Fruit fly (Drosophila melanogaster) whole organism, prepupa: ENCODE data around the gene HDAC1.

ENCODE experiments used
- CG10631 ChIP-seq: fragments of 200-800 bp; sonication (Bioruptor generic); optimal IDR thresholded peaks from 2 replicates; lab custom pipeline; 2016; ENCODE audit warnings: missing biosample characterization, missing genetic modification characterization
- CG10669 ChIP-seq: fragments of 200-800 bp; sonication (Bioruptor generic); optimal IDR thresholded peaks from 3 replicates; lab custom pipeline; 2018; ENCODE audit warnings: missing biosample characterization, mild to moderate bottlenecking, missing genetic modification characterization, moderate library complexity
- CG11294 ChIP-seq: fragments of 200-800 bp; sonication (Bioruptor generic); IDR thresholded peaks from 2 replicates; pipeline ENCODE4 v1.3.6; 2022; ENCODE audit warnings: missing biosample characterization, missing genetic modification characterization
- CG11762 ChIP-seq: fragments of 200-800 bp; sonication (Bioruptor generic); optimal IDR thresholded peaks from 3 replicates; lab custom pipeline; 2016; ENCODE audit warnings: missing biosample characterization, missing genetic modification characterization; ENCODE audit not compliant: insufficient read depth
- CG11902 ChIP-seq: fragments of 200-800 bp; sonication (Bioruptor generic); optimal IDR thresholded peaks from 3 replicates; lab custom pipeline; 2016; ENCODE audit warnings: missing biosample characterization, missing genetic modification characterization
- CG16779 ChIP-seq: fragments of 200-800 bp; sonication (Bioruptor generic); optimal IDR thresholded peaks from 3 replicates; lab custom pipeline; 2017; ENCODE audit warnings: missing biosample characterization, mild to moderate bottlenecking, missing genetic modification characterization
- CG31627 ChIP-seq: fragments of 200-800 bp; sonication (Bioruptor generic); optimal IDR thresholded peaks from 3 replicates; lab custom pipeline; 2016; ENCODE audit warnings: missing biosample characterization, missing genetic modification characterization
- CG32006 ChIP-seq: fragments of 200-800 bp; sonication (Bioruptor generic); optimal IDR thresholded peaks from 3 replicates; lab custom pipeline; 2017; ENCODE audit warnings: missing biosample characterization, mild to moderate bottlenecking, missing genetic modification characterization
- CG34406 ChIP-seq: fragments of 200-800 bp; sonication (Bioruptor generic); optimal IDR thresholded peaks from 3 replicates; lab custom pipeline; 2016; ENCODE audit warnings: missing biosample characterization, missing genetic modification characterization
- CG4318 ChIP-seq: fragments of 200-800 bp; sonication (Bioruptor generic); optimal IDR thresholded peaks from 3 replicates; lab custom pipeline; 2017; ENCODE audit warnings: missing biosample characterization, mild to moderate bottlenecking, missing genetic modification characterization
- CG6163 ChIP-seq: fragments of 200-800 bp; sonication (Bioruptor generic); IDR thresholded peaks from 3 replicates; pipeline ENCODE4 v1.3.6; 2022; ENCODE audit warnings: missing biosample characterization, missing genetic modification characterization
- CG6276 ChIP-seq: fragments of 200-800 bp; sonication (Bioruptor generic); optimal IDR thresholded peaks from 2 replicates; lab custom pipeline; 2017; ENCODE audit warnings: missing biosample characterization, mild to moderate bottlenecking, missing genetic modification characterization
- CG6854 ChIP-seq: fragments of 200-800 bp; sonication (Bioruptor generic); optimal IDR thresholded peaks from 2 replicates; lab custom pipeline; 2017; ENCODE audit warnings: missing biosample characterization, mild to moderate bottlenecking, missing genetic modification characterization
- CG7368 ChIP-seq: fragments of 200-800 bp; sonication (Bioruptor generic); optimal IDR thresholded peaks from 3 replicates; lab custom pipeline; 2016; ENCODE audit warnings: missing biosample characterization, missing genetic modification characterization
- CG8119 ChIP-seq: fragments of 200-800 bp; sonication (Bioruptor generic); IDR thresholded peaks from 3 replicates; pipeline ENCODE4 v1.3.6; 2022; ENCODE audit warnings: missing biosample characterization, missing genetic modification characterization
- CG8319 ChIP-seq: fragments of 200-800 bp; sonication (Bioruptor generic); optimal IDR thresholded peaks from 3 replicates; lab custom pipeline; 2016; ENCODE audit warnings: missing biosample characterization, missing genetic modification characterization
- CG9139 ChIP-seq: fragments of 200-800 bp; sonication (Bioruptor generic); optimal IDR thresholded peaks from 3 replicates; lab custom pipeline; 2017; ENCODE audit warnings: missing biosample characterization, mild to moderate bottlenecking, missing genetic modification characterization
- Eip75B ChIP-seq: fragments of 200-800 bp; sonication (Bioruptor generic); optimal IDR thresholded peaks from 3 replicates; lab custom pipeline; 2016; ENCODE audit warnings: missing biosample characterization, missing genetic modification characterization
- Eip78C ChIP-seq: fragments of 200-800 bp; sonication (Bioruptor generic); peaks from one replicate; lab custom pipeline; 2016; ENCODE audit warnings: missing biosample characterization, missing genetic modification characterization
- Ets21C ChIP-seq: fragments of 200-800 bp; sonication (Bioruptor generic); optimal IDR thresholded peaks from 3 replicates; lab custom pipeline; 2016; ENCODE audit warnings: missing biosample characterization, missing genetic modification characterization
- Ets96B ChIP-seq: fragments of 200-800 bp; optimal IDR thresholded peaks from 2 replicates; lab custom pipeline; 2019; ENCODE audit warnings: missing biosample characterization, mild to moderate bottlenecking, missing genetic modification characterization, moderate library complexity
- Gug ChIP-seq: fragments of 200-800 bp; sonication (Bioruptor generic); IDR thresholded peaks from 2 replicates; pipeline ENCODE4 v1.3.6; 2022; ENCODE audit warnings: missing biosample characterization, missing genetic modification characterization
- Hr38 ChIP-seq: sonication (Bioruptor generic); optimal IDR thresholded peaks from 2 replicates; lab custom pipeline; 2016; ENCODE audit warnings: missing biosample characterization, missing genetic modification characterization
- Hr39 ChIP-seq: fragments of 200-800 bp; sonication (Bioruptor generic); optimal IDR thresholded peaks from 2 replicates; lab custom pipeline; 2016; ENCODE audit warnings: missing biosample characterization, missing genetic modification characterization
- Hr4 ChIP-seq: fragments of 200-800 bp; sonication (Bioruptor generic); optimal IDR thresholded peaks from 3 replicates; lab custom pipeline; 2016; ENCODE audit warnings: missing biosample characterization, missing genetic modification characterization
- Lpt ChIP-seq: fragments of 200-800 bp; sonication (Bioruptor generic); optimal IDR thresholded peaks from 3 replicates; lab custom pipeline; 2016; ENCODE audit warnings: missing biosample characterization, missing genetic modification characterization
- Met ChIP-seq: fragments of 200-800 bp; sonication (Bioruptor generic); optimal IDR thresholded peaks from 3 replicates; lab custom pipeline; 2016; ENCODE audit warnings: missing biosample characterization, missing genetic modification characterization
- OdsH ChIP-seq: fragments of 200-800 bp; sonication (Bioruptor generic); optimal IDR thresholded peaks from 3 replicates; lab custom pipeline; 2016; ENCODE audit warnings: missing biosample characterization, missing genetic modification characterization
- Smox ChIP-seq: fragments of 200-800 bp; sonication (Bioruptor generic); optimal IDR thresholded peaks from 3 replicates; lab custom pipeline; 2016; ENCODE audit warnings: missing biosample characterization, missing genetic modification characterization
- Sox15 ChIP-seq: fragments of 200-800 bp; sonication (Bioruptor generic); optimal IDR thresholded peaks from 3 replicates; lab custom pipeline; 2016; ENCODE audit warnings: missing biosample characterization, missing genetic modification characterization
- dac ChIP-seq: fragments of 200-800 bp; sonication (Bioruptor generic); optimal IDR thresholded peaks from 2 replicates; lab custom pipeline; 2017; ENCODE audit warnings: missing biosample characterization, mild to moderate bottlenecking, missing genetic modification characterization
- dsx ChIP-seq: fragments of 200-800 bp; optimal IDR thresholded peaks from 3 replicates; lab custom pipeline; 2019; ENCODE audit warnings: missing biosample characterization, mild to moderate bottlenecking, missing genetic modification characterization, moderate library complexity; ENCODE audit not compliant: poor library complexity, severe bottlenecking
- eg ChIP-seq: fragments of 200-800 bp; sonication (Bioruptor generic); IDR thresholded peaks from 3 replicates; pipeline ENCODE4 v1.3.6; 2022; ENCODE audit warnings: missing biosample characterization, missing genetic modification characterization
- esn ChIP-seq: fragments of 200-800 bp; sonication (Bioruptor generic); optimal IDR thresholded peaks from 2 replicates; lab custom pipeline; 2016; ENCODE audit warnings: missing biosample characterization, mild to moderate bottlenecking, missing genetic modification characterization, moderate library complexity
- fd59A ChIP-seq: fragments of 200-800 bp; sonication (Bioruptor generic); optimal IDR thresholded peaks from 2 replicates; lab custom pipeline; 2017; ENCODE audit warnings: missing biosample characterization, mild to moderate bottlenecking, missing genetic modification characterization, missing genetic modification reagents
- fkh ChIP-seq: fragments of 200-800 bp; sonication (Bioruptor generic); optimal IDR thresholded peaks from 3 replicates; lab custom pipeline; 2017; ENCODE audit warnings: missing biosample characterization, mild to moderate bottlenecking, missing genetic modification characterization, moderate library complexity
- lz ChIP-seq: fragments of 200-800 bp; sonication (Bioruptor generic); optimal IDR thresholded peaks from 3 replicates; lab custom pipeline; 2016; ENCODE audit warnings: missing biosample characterization, missing genetic modification characterization
- net ChIP-seq: fragments of 200-800 bp; sonication (Bioruptor generic); optimal IDR thresholded peaks from 3 replicates; lab custom pipeline; 2016; ENCODE audit warnings: missing biosample characterization, missing genetic modification characterization
- spab ChIP-seq: fragments of 200-800 bp; sonication (Bioruptor generic); optimal IDR thresholded peaks from 2 replicates; lab custom pipeline; 2017; ENCODE audit warnings: missing biosample characterization, mild to moderate bottlenecking, missing genetic modification characterization, missing genetic modification reagents
- ss ChIP-seq, 2 experiments: fragments of 200-800 bp; sonication (Bioruptor generic); optimal IDR thresholded peaks; 2 replicates in 1 of 2; 3 replicates in 1 of 2; lab custom pipeline; 2017 to 2018; ENCODE audit warnings: mild to moderate bottlenecking in 2 of 2, missing biosample characterization in 2 of 2, missing genetic modification characterization in 2 of 2, moderate library complexity in 1 of 2
- svp ChIP-seq: fragments of 200-800 bp; sonication (Bioruptor generic); peaks from one replicate; lab custom pipeline; 2016; ENCODE audit warnings: missing biosample characterization, missing genetic modification characterization
- vri ChIP-seq: fragments of 200-800 bp; sonication (Bioruptor generic); optimal IDR thresholded peaks from 3 replicates; lab custom pipeline; 2016; ENCODE audit warnings: missing biosample characterization, mild to moderate bottlenecking, missing genetic modification characterization

HDAC1 gene

dm6 chr3L:4647976-4648375, 21.4 kb downstream of the HDAC1 start, which contains the start of gene TTLL1B:
Gene TTLL1B, plus strand, starts transcription at chr3L:4648276.
- no peak for TF ChIP-seq spab (GFP tag; lab: Kevin White, UChicago)
- TF ChIP-seq lz (GFP tag; lab: Kevin White, UChicago) = no peak
- no peak for TF ChIP-seq Eip78C (GFP tag; lab: Kevin White, UChicago)
- TF ChIP-seq CG34406 = no peak
- no peak for TF ChIP-seq Smox (GFP tag; lab: Kevin White, UChicago)
- no peak for TF ChIP-seq CG9139 (GFP tag; lab: Kevin White, UChicago)
- TF ChIP-seq CG32006 (GFP tag; lab: Kevin White, UChicago) = no peak
- TF ChIP-seq CG11902 (GFP tag; lab: Kevin White, UChicago) = no peak
- no peak for TF ChIP-seq Ets21C (GFP tag; lab: Kevin White, UChicago)
- TF ChIP-seq net (GFP tag; lab: Kevin White, UChicago) = no peak
- TF ChIP-seq CG11762 (GFP tag; lab: Kevin White, UChicago) = no peak
- TF ChIP-seq OdsH (GFP tag; lab: Kevin White, UChicago) = no peak
- no peak for TF ChIP-seq Hr4 (GFP tag; lab: Kevin White, UChicago)
- no peak for TF ChIP-seq CG11294
- TF ChIP-seq Sox15 (GFP tag; lab: Kevin White, UChicago) = no peak
- TF ChIP-seq dsx (GFP tag; lab: Kevin White, UChicago) = no peak
- TF ChIP-seq Hr39 (GFP tag; lab: Kevin White, UChicago) = no peak
- no peak for TF ChIP-seq CG4318
- TF ChIP-seq CG6276 (GFP tag; lab: Kevin White, UChicago) = no peak
- TF ChIP-seq eg (GFP tag; lab: Robert Waterston, UW) = no peak

- TF ChIP-seq lz (GFP tag; lab: Kevin White, UChicago) = no peak
- TF ChIP-seq fd59A (GFP tag; lab: Kevin White, UChicago) = no peak
- no peak for TF ChIP-seq CG11762 (GFP tag; lab: Kevin White, UChicago)
- TF ChIP-seq esn (GFP tag; lab: Kevin White, UChicago) = no peak
- TF ChIP-seq CG31627 (GFP tag; lab: Kevin White, UChicago) = no peak
Observed at dm6 chr3L:4667289-4667688, 40.8 kb downstream of the HDAC1 start, which contains the start of gene CG32236. Gene CG32236, minus strand, starts transcription at chr3L:4667389.

dm6 chr3L:4677532-4677931, 51.0 kb downstream of the HDAC1 start, which contains the start of gene CG34266:
Gene CG34266, plus strand, starts transcription at chr3L:4677832.
- TF ChIP-seq CG16779 (tag; lab: Kevin White, UChicago) (no peak), Met (GFP tag; lab: Kevin White, UChicago) (no peak), CG11762 (GFP tag; lab: Kevin White, UChicago) (no peak), dac (GFP tag; lab: Kevin White, UChicago) (no peak), eg (GFP tag; lab: Robert Waterston, UW) (no peak), CG11294 (no peak), CG6163 (GFP tag; lab: Robert Waterston, UW) (no peak), CG8319 (GFP tag; lab: Kevin White, UChicago) (no peak), Sox15 (GFP tag; lab: Kevin White, UChicago) (no peak), CG10631 (GFP tag; lab: Kevin White, UChicago) (no peak), CG10669 (GFP tag; lab: Kevin White, UChicago) (no peak), net (GFP tag; lab: Kevin White, UChicago) (no peak), Eip75B (GFP tag; lab: Kevin White, UChicago) (no peak), Smox (GFP tag; lab: Kevin White, UChicago) (no peak), fd59A (GFP tag; lab: Kevin White, UChicago) (no peak), ss (GFP tag; optimal IDR thresholded peaks at IDR 0.05; lab: Kevin White, UChicago) (no peak), fkh (GFP tag; lab: Kevin White, UChicago) (no peak)
- TF ChIP-seq, all 60 proteins: peak for 0

- peak; percentile 6 for TF ChIP-seq CG6276 (GFP tag; lab: Kevin White, UChicago)
- TF ChIP-seq Hr4 (GFP tag; lab: Kevin White, UChicago) = no peak
- TF ChIP-seq CG34406 = no peak
- 0 out of 3 replicates have a peak, but pooled peaks have one; percentile 18 for TF ChIP-seq CG8119 (GFP tag; lab: Robert Waterston, UW)
- TF ChIP-seq Gug (GFP tag; lab: Robert Waterston, UW) = 0 out of 2 replicates have a peak, but pooled peaks have one; percentile 14
- TF ChIP-seq CG7368 (GFP tag; lab: Kevin White, UChicago) = no peak
- TF ChIP-seq OdsH (GFP tag; lab: Kevin White, UChicago) = no peak
- peak; percentile 36 for TF ChIP-seq CG10669 (GFP tag; lab: Kevin White, UChicago)
- TF ChIP-seq Eip75B (GFP tag; lab: Kevin White, UChicago) = peak; percentile 53
- peak in 1 of 2 experiments; percentile 42 for TF ChIP-seq ss (GFP tag; optimal IDR thresholded peaks at IDR 0.05; lab: Kevin White, UChicago)
- peak; percentile 41 for TF ChIP-seq Ets96B (tag; lab: Kevin White, UChicago)
- TF ChIP-seq CG6163 (GFP tag; lab: Robert Waterston, UW) = no peak
- TF ChIP-seq CG32006 (GFP tag; lab: Kevin White, UChicago) = peak; percentile 36
- TF ChIP-seq Lpt (GFP tag; lab: Kevin White, UChicago) = no peak
- no peak for TF ChIP-seq esn (GFP tag; lab: Kevin White, UChicago)
- TF ChIP-seq CG11294 = no peak
- TF ChIP-seq svp (GFP tag; lab: Kevin White, UChicago) = peak; percentile 63
- no peak for TF ChIP-seq Hr38 (GFP tag; lab: Kevin White, UChicago)
- TF ChIP-seq eg (GFP tag; lab: Robert Waterston, UW) = peak; percentile 45; the same call in 1 of the 3 replicates
- TF ChIP-seq CG6854 (GFP tag; lab: Kevin White, UChicago) = no peak
- TF ChIP-seq vri (GFP tag; lab: Kevin White, UChicago) = no peak
- no peak for TF ChIP-seq CG9139 (GFP tag; lab: Kevin White, UChicago)
- no peak for TF ChIP-seq CG4318
Observed at dm6 chr3L:4679063-4679462, 52.5 kb downstream of the HDAC1 start.
